Worm (Caenorhabditis elegans): ENCODE measurements around the gene Y46E12A.3.

DNA sequence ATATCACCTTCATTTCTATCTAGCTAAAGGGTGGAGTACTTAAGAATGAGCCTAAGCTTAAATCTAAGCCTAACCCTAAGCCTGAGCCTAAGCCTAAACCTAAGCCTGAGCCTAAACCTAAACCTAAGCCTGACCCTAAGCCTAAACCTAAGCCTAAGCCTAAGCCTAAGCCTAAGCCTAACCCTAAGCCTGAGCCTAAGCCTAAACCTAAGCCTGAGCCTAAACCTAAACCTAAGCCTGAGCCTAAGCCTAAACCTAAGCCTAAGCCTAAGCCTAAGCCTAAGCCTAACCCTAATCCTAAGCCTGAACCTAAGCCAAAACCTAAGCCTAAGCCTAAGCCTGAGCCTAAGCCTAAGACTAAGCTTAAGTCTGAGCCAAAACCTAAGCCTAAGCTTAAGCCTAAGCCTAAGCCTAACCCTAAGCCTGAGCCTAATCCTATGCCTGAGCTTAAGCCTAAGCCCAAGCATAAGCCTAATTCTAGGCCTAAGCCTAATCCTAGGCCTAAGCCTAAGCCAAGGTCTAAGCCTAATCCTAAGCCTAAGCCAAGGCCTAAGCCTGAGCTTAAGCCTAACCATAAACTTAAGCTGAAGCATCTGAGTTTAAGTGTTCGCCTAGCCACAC is 40.6 kb downstream of the Y46E12A.3 start:
- TF ChIP-seq ztf-26 (tag; optimal IDR thresholded peaks at IDR 0.05) (no peak), D2030.7 (GFP tag; IDR thresholded peaks at IDR 0.05) (no peak), tbp1 (GFP tag; optimal IDR thresholded peaks at IDR 0.05) (no peak), ztf-6 (GFP tag; IDR thresholded peaks at IDR 0.05) (no peak), nfya-1 (tag; optimal IDR thresholded peaks at IDR 0.05; ENCODE audit: borderline replicate concordance, insufficient read depth) (no peak), ceh-100 (GFP tag; IDR thresholded peaks at IDR 0.05) (no peak), snpc-3.4 (tag; optimal IDR thresholded peaks at IDR 0.05) (no peak), unc-62 (GFP tag; optimal IDR thresholded peaks at IDR 0.05) (no peak), egrh-3 (GFP tag; IDR thresholded peaks at IDR 0.05) (0 out of 2 replicates have a peak, but pooled peaks have one; percentile 15), Y53G8AR.9 (GFP tag; conservative IDR thresholded peaks at IDR 0.05) (no peak), Y79H2A.3 (GFP tag; conservative IDR thresholded peaks at IDR 0.05) (no peak), F52B5.7 (tag; optimal IDR thresholded peaks at IDR 0.05) (no peak), lin-35 (GFP tag; optimal IDR thresholded peaks at IDR 0.05) (no peak), attf-5 (GFP tag; optimal IDR thresholded peaks at IDR 0.05) (no peak)
